Fruit fly (Drosophila melanogaster) Kc167 (cell line): ENCODE measurements around the gene Syn.

Experiments used
- Myc ChIP-seq: fragments of >200 bp; optimal IDR thresholded peaks from 2 replicates; lab custom pipeline; 2017; ENCODE audit warnings: missing external identifiers
- Sin3A ChIP-seq: fragments of >200 bp; optimal IDR thresholded peaks from 2 replicates; lab custom pipeline; 2018; ENCODE audit warnings: missing external identifiers
- h ChIP-seq: fragments of >200 bp; optimal IDR thresholded peaks from 3 replicates; lab custom pipeline; 2018; ENCODE audit warnings: missing external identifiers
- insv ChIP-seq: fragments of >200 bp; optimal IDR thresholded peaks from 3 replicates; lab custom pipeline; 2018; ENCODE audit warnings: missing external identifiers
- psq ChIP-seq: fragments of >200 bp; optimal IDR thresholded peaks from 2 replicates; lab custom pipeline; 2017; ENCODE audit warnings: missing external identifiers

DNA sequence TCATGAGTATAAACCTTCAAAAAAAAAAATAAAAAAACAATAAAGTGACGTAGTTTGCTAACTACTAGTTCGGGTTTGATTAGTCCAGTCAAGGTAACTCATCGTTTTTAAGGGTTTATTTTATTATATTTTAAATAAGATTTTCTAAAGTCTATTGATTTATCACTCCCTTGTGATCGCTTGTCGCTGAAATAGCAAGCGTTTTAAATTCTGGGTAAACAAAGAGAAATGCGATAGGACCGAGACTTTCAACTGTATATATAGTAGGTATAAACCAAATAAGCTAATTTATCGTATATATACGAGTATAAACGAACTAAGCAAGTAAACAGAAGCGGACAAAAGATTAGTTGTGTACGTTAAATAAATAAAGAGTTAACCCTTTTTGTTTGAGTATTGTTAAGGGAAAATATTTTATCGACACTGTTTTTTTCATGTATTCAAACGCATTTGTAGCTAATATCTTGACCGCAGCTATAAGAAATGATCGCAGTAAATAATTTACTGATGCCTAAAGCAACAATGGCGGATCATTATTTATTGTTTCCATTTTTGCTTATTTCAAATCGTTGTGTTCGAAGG, 21.9 kb upstream of the Syn start:
- TF ChIP-seq psq (lab: Kevin White, UChicago) (no peak), Myc (lab: Kevin White, UChicago) (no peak), Sin3A (lab: Kevin White, UChicago) (no peak), h (lab: Kevin White, UChicago) (no peak), insv (lab: Kevin White, UChicago) (no peak)
